Worm (Caenorhabditis elegans) whole organism, L4 larva: ENCODE data around the gene R04D3.3.
A peak's percentile ranks its signal among the peaks of the same experiment; 100 is the strongest.

Experiments used
- F44E2.7 ChIP-seq: fragments of 200-800 bp; sonication (Bioruptor generic); IDR thresholded peaks from 2 replicates; pipeline ENCODE4 v2.1.2; 2022; ENCODE audit warnings: missing genetic modification characterization, missing compliant biosample characterization
- F49E8.2 ChIP-seq: sonication (generic microtip); optimal IDR thresholded peaks from 2 replicates; lab custom pipeline; 2016; ENCODE audit warnings: missing compliant biosample characterization, mild to moderate bottlenecking, missing genetic modification characterization, borderline replicate concordance
- R02D3.7 ChIP-seq: fragments of 150-350 bp; sonication (generic microtip); optimal IDR thresholded peaks from 3 replicates; lab custom pipeline; 2014; ENCODE audit warnings: missing biosample characterization, missing genetic modification characterization
- T20F7.1 ChIP-seq: fragments of 200-800 bp; sonication (Bioruptor generic); optimal IDR thresholded peaks from 2 replicates; lab custom pipeline; 2018; ENCODE audit warnings: mild to moderate bottlenecking, missing genetic modification characterization, missing compliant biosample characterization
- Y5F2A.4 ChIP-seq: fragments of 200-800 bp; sonication (Bioruptor generic); optimal IDR thresholded peaks from 2 replicates; lab custom pipeline; 2018; ENCODE audit warnings: mild to moderate bottlenecking, missing genetic modification characterization, missing compliant biosample characterization
- aha-1 ChIP-seq: fragments of 150-350 bp; peaks from one replicate; lab custom pipeline; 2014; ENCODE audit warnings: missing biosample characterization, missing genetic modification characterization
- aly-2 ChIP-seq: sonication (generic microtip); optimal IDR thresholded peaks from 2 replicates; lab custom pipeline; 2018; ENCODE audit warnings: missing biosample characterization, missing genetic modification characterization
- ama-1 ChIP-seq: fragments of 150-350 bp; optimal IDR thresholded peaks from 2 replicates; lab custom pipeline; 2014; ENCODE audit warnings: inconsistent platforms, mixed read lengths
- ces-1 ChIP-seq: fragments of 150-350 bp; sonication (generic microtip); optimal IDR thresholded peaks from 4 replicates; lab custom pipeline; 2014; ENCODE audit warnings: missing biosample characterization, missing genetic modification reagents, missing genetic modification characterization
- cey-2 ChIP-seq: sonication (generic microtip); optimal IDR thresholded peaks from 3 replicates; lab custom pipeline; 2017; ENCODE audit warnings: missing genetic modification characterization, mild to moderate bottlenecking, missing compliant biosample characterization, antibody characterized with exemption, borderline replicate concordance; ENCODE audit not compliant: insufficient read depth
- daf-16 ChIP-seq, 3 experiments: sonication (generic microtip); optimal IDR thresholded peaks; 2 replicates each; lab custom pipeline; 2016 to 2017; ENCODE audit warnings: missing genetic modification characterization in 3 of 3, missing genetic modification reagents in 3 of 3, mild to moderate bottlenecking in 2 of 3, missing compliant biosample characterization in 2 of 3, missing biosample characterization in 1 of 3, moderate library complexity in 1 of 3
- daf-8 ChIP-seq: fragments of 200-800 bp; sonication (Bioruptor generic); IDR thresholded peaks from 2 replicates; pipeline ENCODE4 v1.3.6; 2022; ENCODE audit warnings: missing genetic modification characterization, missing compliant biosample characterization
- dmd-8 ChIP-seq: fragments of 200-800 bp; sonication (Bioruptor generic); IDR thresholded peaks from 2 replicates; pipeline ENCODE4 v1.3.6; 2022; ENCODE audit warnings: missing genetic modification characterization, missing compliant biosample characterization
- dve-1 ChIP-seq: sonication (generic microtip); optimal IDR thresholded peaks from 2 replicates; lab custom pipeline; 2017; ENCODE audit warnings: antibody characterized with exemption, mild to moderate bottlenecking, missing genetic modification characterization, missing compliant biosample characterization; ENCODE audit not compliant: insufficient read depth
- egl-27 ChIP-seq: sonication (generic microtip); optimal IDR thresholded peaks from 3 replicates; lab custom pipeline; 2017; ENCODE audit warnings: missing biosample characterization, missing genetic modification reagents, missing genetic modification characterization
- hif-1 ChIP-seq, 2 experiments: sonication (generic microtip); optimal IDR thresholded peaks; 2 replicates each; lab custom pipeline; 2016 to 2017; ENCODE audit warnings: missing compliant biosample characterization in 2 of 2, missing genetic modification characterization in 2 of 2, missing genetic modification reagents in 2 of 2, missing genotype in 2 of 2, mild to moderate bottlenecking in 1 of 2
- hlh-11 ChIP-seq: fragments of 200-800 bp; sonication (Bioruptor generic); optimal IDR thresholded peaks from 2 replicates; lab custom pipeline; 2018; ENCODE audit warnings: mild to moderate bottlenecking, missing genetic modification characterization, missing compliant biosample characterization
- hlh-30 ChIP-seq: sonication (generic microtip); optimal IDR thresholded peaks from 2 replicates; lab custom pipeline; 2017; ENCODE audit warnings: antibody characterized with exemption, mild to moderate bottlenecking, missing genetic modification characterization, missing compliant biosample characterization; ENCODE audit not compliant: insufficient read depth
- lin-15B ChIP-seq: fragments of 150-350 bp; sonication (generic microtip); optimal IDR thresholded peaks from 3 replicates; lab custom pipeline; 2014; ENCODE audit warnings: missing biosample characterization, missing genetic modification characterization
- lir-3 ChIP-seq: sonication (generic microtip); optimal IDR thresholded peaks from 2 replicates; lab custom pipeline; 2016; ENCODE audit warnings: mild to moderate bottlenecking, missing genetic modification characterization, missing compliant biosample characterization
- lsy-2 ChIP-seq, 2 experiments: fragments of 150-350 bp in 1 of 2; sonication (generic microtip) in 1 of 2; optimal IDR thresholded peaks; 2 replicates each; lab custom pipeline; 2014 to 2017; ENCODE audit warnings: missing biosample characterization in 2 of 2, missing genetic modification characterization in 2 of 2
- mdl-1 ChIP-seq, 2 experiments: fragments of 150-350 bp in 1 of 2; sonication (generic microtip) in 1 of 2; optimal IDR thresholded peaks; 2 replicates each; lab custom pipeline; 2014 to 2017; ENCODE audit warnings: missing biosample characterization in 2 of 2, missing genetic modification characterization in 2 of 2
- mdt-29 ChIP-seq: fragments of 200-800 bp; sonication (Bioruptor generic); IDR thresholded peaks from 2 replicates; pipeline ENCODE4 v1.3.6; 2022; ENCODE audit warnings: missing genetic modification reagents, missing genetic modification characterization, missing compliant biosample characterization
- mep-1 ChIP-seq: fragments of 150-350 bp; sonication (generic microtip); optimal IDR thresholded peaks from 3 replicates; lab custom pipeline; 2014; ENCODE audit warnings: missing biosample characterization, missing genetic modification characterization
- mes-2 ChIP-seq: sonication (generic microtip); optimal IDR thresholded peaks from 2 replicates; lab custom pipeline; 2016; ENCODE audit warnings: missing genotype, mild to moderate bottlenecking, missing genetic modification characterization, missing compliant biosample characterization; ENCODE audit not compliant: poor library complexity, severe bottlenecking
- mxl-2 ChIP-seq: fragments of 200-800 bp; sonication (Bioruptor generic); conservative IDR thresholded peaks from 2 replicates; pipeline ENCODE4 v1.3.6; 2022; ENCODE audit warnings: missing genetic modification reagents, missing genetic modification characterization, missing compliant biosample characterization
- mxl-3 ChIP-seq: fragments of 200-800 bp; sonication (Bioruptor generic); optimal IDR thresholded peaks from 2 replicates; lab custom pipeline; 2018; ENCODE audit warnings: mild to moderate bottlenecking, missing genetic modification characterization, missing compliant biosample characterization
- nhr-10 ChIP-seq: fragments of 150-350 bp; optimal IDR thresholded peaks from 2 replicates; lab custom pipeline; 2014; ENCODE audit warnings: missing biosample characterization, missing genetic modification characterization
- nhr-11 ChIP-seq: fragments of 150-350 bp; optimal IDR thresholded peaks from 2 replicates; lab custom pipeline; 2014; ENCODE audit warnings: missing biosample characterization, missing genetic modification characterization
- nhr-25 ChIP-seq: sonication (generic microtip); optimal IDR thresholded peaks from 2 replicates; lab custom pipeline; 2017; ENCODE audit warnings: missing genetic modification characterization, mild to moderate bottlenecking, missing compliant biosample characterization, antibody characterized with exemption, moderate library complexity, borderline replicate concordance; ENCODE audit not compliant: insufficient read depth
- nhr-28 ChIP-seq: fragments of 150-350 bp; optimal IDR thresholded peaks from 2 replicates; lab custom pipeline; 2014; ENCODE audit warnings: missing biosample characterization, missing genetic modification characterization
- nhr-41 ChIP-seq: fragments of 200-800 bp; sonication (Bioruptor generic); IDR thresholded peaks from 2 replicates; pipeline ENCODE4 v1.3.6; 2022; ENCODE audit warnings: missing genetic modification reagents, missing genetic modification characterization, missing compliant biosample characterization
- nhr-76 ChIP-seq: fragments of 150-350 bp; optimal IDR thresholded peaks from 2 replicates; lab custom pipeline; 2014; ENCODE audit warnings: missing biosample characterization, missing genetic modification characterization
- php-3 ChIP-seq: fragments of 200-800 bp; sonication (Bioruptor generic); IDR thresholded peaks from 2 replicates; pipeline ENCODE4 v1.3.6; 2022; ENCODE audit warnings: missing genetic modification reagents, missing genetic modification characterization, missing compliant biosample characterization
- pqm-1 ChIP-seq: sonication (generic microtip); optimal IDR thresholded peaks from 2 replicates; lab custom pipeline; 2017; ENCODE audit warnings: missing biosample characterization, missing genetic modification characterization
- set-16 ChIP-seq: fragments of 200-800 bp; sonication (Bioruptor generic); IDR thresholded peaks from 2 replicates; pipeline ENCODE4 v1.3.6; 2022; ENCODE audit warnings: missing genetic modification reagents, missing genetic modification characterization, missing compliant biosample characterization
- tra-1 ChIP-seq: fragments of 200-800 bp; sonication (Bioruptor generic); IDR thresholded peaks from 2 replicates; pipeline ENCODE4 v1.3.6; 2022; ENCODE audit warnings: missing genetic modification reagents, missing genetic modification characterization, missing compliant biosample characterization
- unc-62 ChIP-seq, 3 experiments: fragments of 150-350 bp in 1 of 3; sonication (generic microtip); optimal IDR thresholded peaks in 2 of 3; peaks in 1 of 3; 1 replicate in 1 of 3; 2 replicates in 2 of 3; lab custom pipeline; 2014 to 2017; ENCODE audit warnings: missing biosample characterization in 3 of 3, missing genetic modification characterization in 3 of 3, missing genetic modification reagents in 3 of 3, missing genotype in 1 of 3
- vab-7 ChIP-seq: fragments of 200-800 bp; sonication (Bioruptor generic); IDR thresholded peaks from 2 replicates; pipeline ENCODE4 v1.3.6; 2022; ENCODE audit warnings: missing genetic modification reagents, missing genetic modification characterization, missing compliant biosample characterization
- zip-11 ChIP-seq: fragments of 200-800 bp; sonication (Bioruptor generic); IDR thresholded peaks from 2 replicates; pipeline ENCODE4 v1.3.6; 2022; ENCODE audit warnings: missing genetic modification characterization, missing compliant biosample characterization
- ztf-11 ChIP-seq: fragments of 150-350 bp; optimal IDR thresholded peaks from 2 replicates; lab custom pipeline; 2014; ENCODE audit warnings: missing biosample characterization, missing genetic modification characterization

The R04D3.3 gene

ce11 chrX:13320575-13320974 is 30.1 kb upstream of the R04D3.3 start (continued):
- no peak for TF ChIP-seq F44E2.7 (GFP tag; lab: Robert Waterston, UW)
- TF ChIP-seq pqm-1 (tag; lab: Kevin White, UChicago), result peak; percentile 0
- peak; percentile 2 for TF ChIP-seq nhr-10 (tag; lab: Kevin White, UChicago)
- peak; percentile 44 for TF ChIP-seq hlh-30 (tag; lab: Kevin White, UChicago)
- no peak for TF ChIP-seq egl-27 (tag; lab: Kevin White, UChicago)
- peak; percentile 33 for TF ChIP-seq mes-2 (tag; lab: Kevin White, UChicago)
- TF ChIP-seq vab-7 (GFP tag; lab: Robert Waterston, UW), result no peak
- no peak for TF ChIP-seq tra-1 (GFP tag; lab: Robert Waterston, UW)
- TF ChIP-seq php-3 (GFP tag; lab: Robert Waterston, UW), result peak; percentile 46; the same call in 1 of the 2 replicates
- no peak for TF ChIP-seq mxl-2 (GFP tag; lab: Robert Waterston, UW)
- no peak for TF ChIP-seq lin-15B (tag; lab: Kevin White, UChicago)
- TF ChIP-seq nhr-28 (tag; lab: Kevin White, UChicago), result peak; percentile 79
- TF ChIP-seq lsy-2 (tag; optimal IDR thresholded peaks at IDR 0.05; lab: Kevin White, UChicago), result peak in 1 of 2 experiments; percentile 39
- no peak for TF ChIP-seq mdt-29 (GFP tag; lab: Robert Waterston, UW)
- TF ChIP-seq dve-1 (tag; lab: Kevin White, UChicago), result peak; percentile 37
- peak; percentile 16 for TF ChIP-seq mxl-3 (GFP tag; lab: Kevin White, UChicago)
- TF ChIP-seq ztf-11, result no peak

DNA sequence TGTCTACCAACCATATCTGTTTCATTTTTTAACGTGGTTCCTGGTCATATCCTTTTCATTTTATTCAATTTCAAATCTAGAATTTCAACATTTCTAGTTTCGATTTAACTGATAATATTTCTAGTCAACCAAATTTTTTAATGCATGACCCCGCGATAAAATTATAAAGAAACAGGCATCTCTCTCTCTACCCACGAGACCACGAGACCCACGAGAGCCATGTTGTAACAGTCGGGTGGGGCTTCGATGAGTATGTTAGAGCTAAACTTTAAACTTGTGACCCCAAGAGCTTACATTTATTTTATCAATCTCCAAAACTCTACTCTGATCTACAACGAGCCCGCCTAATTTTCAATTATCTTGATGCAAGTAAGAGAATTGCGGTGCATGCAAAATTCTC is 27.9 kb upstream of the R04D3.3 start:
- TF ChIP-seq daf-8 (GFP tag; lab: Robert Waterston, UW) (no peak), T20F7.1 (GFP tag; lab: Kevin White, UChicago) (no peak), nhr-25 (tag; lab: Kevin White, UChicago) (no peak), hlh-30 (tag; lab: Kevin White, UChicago) (peak; percentile 72), R02D3.7 (tag; lab: Kevin White, UChicago) (no peak), mdl-1 (tag; optimal IDR thresholded peaks at IDR 0.05; lab: Kevin White, UChicago) (peak in 1 of 2 experiments; percentile 20), lir-3 (tag; lab: Kevin White, UChicago) (no peak), hif-1 (tag; optimal IDR thresholded peaks at IDR 0.05; lab: Kevin White, UChicago) (no peak), zip-11 (GFP tag; lab: Robert Waterston, UW) (no peak), ama-1 (lab: Kevin White, UChicago) (no peak), dve-1 (tag; lab: Kevin White, UChicago) (peak; percentile 66)

DNA sequence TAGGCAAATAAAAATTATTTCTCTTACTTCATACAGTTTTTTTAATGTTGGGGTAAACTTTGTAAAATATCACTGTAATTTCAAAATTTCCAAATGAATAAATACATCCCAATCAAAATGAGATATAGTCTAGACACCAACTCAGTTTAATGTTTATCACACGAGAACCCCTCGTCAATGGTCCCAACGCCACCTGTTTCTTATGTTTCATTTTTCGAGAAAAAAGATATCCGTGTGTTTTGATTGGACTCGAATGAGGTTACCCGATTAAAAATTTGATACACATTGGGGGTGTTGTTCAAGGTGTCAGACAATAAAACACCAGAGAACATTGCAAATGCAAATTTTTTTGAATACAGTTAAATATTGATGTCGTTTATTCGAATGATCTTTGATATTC is 27.1 kb upstream of the R04D3.3 start:
- TF ChIP-seq hif-1 (tag; optimal IDR thresholded peaks at IDR 0.05; lab: Kevin White, UChicago) (no peak), nhr-28 (tag; lab: Kevin White, UChicago) (no peak), daf-16 (GFP tag; optimal IDR thresholded peaks at IDR 0.05; lab: Kevin White, UChicago) (peak in 1 of 2 experiments; percentile 45), daf-16 (tag; optimal IDR thresholded peaks at IDR 0.05; lab: Kevin White, UChicago) (no peak), nhr-76 (tag; lab: Kevin White, UChicago) (no peak), dmd-8 (GFP tag; lab: Robert Waterston, UW) (no peak), nhr-11 (tag; lab: Kevin White, UChicago) (peak; percentile 33)

- no peak for TF ChIP-seq aly-2 (tag; lab: Kevin White, UChicago)
- peak; percentile 72 for TF ChIP-seq hlh-30 (tag; lab: Kevin White, UChicago)
- TF ChIP-seq daf-16 (GFP tag; optimal IDR thresholded peaks at IDR 0.05; lab: Kevin White, UChicago), result no peak
- no peak for TF ChIP-seq daf-16 (tag; optimal IDR thresholded peaks at IDR 0.05; lab: Kevin White, UChicago)
- TF ChIP-seq lsy-2 (tag; optimal IDR thresholded peaks at IDR 0.05; lab: Kevin White, UChicago), result no peak
- TF ChIP-seq ces-1 (GFP tag; lab: Kevin White, UChicago), result no peak
- TF ChIP-seq cey-2, result no peak
- TF ChIP-seq mep-1 (tag; lab: Kevin White, UChicago), result peak; percentile 5
- TF ChIP-seq mdl-1 (tag; optimal IDR thresholded peaks at IDR 0.05; lab: Kevin White, UChicago), result peak in 1 of 2 experiments; percentile 35
- TF ChIP-seq Y5F2A.4 (GFP tag; lab: Kevin White, UChicago), result no peak
- peak; percentile 35 for TF ChIP-seq hlh-11
- TF ChIP-seq F49E8.2, result no peak
- no peak for TF ChIP-seq nhr-41 (GFP tag; lab: Robert Waterston, UW)
- no peak for TF ChIP-seq set-16 (GFP tag; lab: Robert Waterston, UW)
- no peak for TF ChIP-seq nhr-25 (tag; lab: Kevin White, UChicago)
- no peak for TF ChIP-seq aha-1 (tag; lab: Kevin White, UChicago)
- TF ChIP-seq nhr-28 (tag; lab: Kevin White, UChicago), result peak; percentile 94
- TF ChIP-seq unc-62 (GFP tag; optimal IDR thresholded peaks at IDR 0.05 in 1 of 2; lab: Kevin White, UChicago), result peak in 1 of 2 experiments; percentile 54
- TF ChIP-seq unc-62 (tag; optimal IDR thresholded peaks at IDR 0.05; lab: Kevin White, UChicago), result no peak
- no peak for TF ChIP-seq lir-3 (tag; lab: Kevin White, UChicago)
These were observed 24.7 kb upstream of the R04D3.3 start for ce11 chrX:13315093-13315492.
